Worm (Caenorhabditis elegans) whole organism, L4 larva: ENCODE data around the gene Y55F3AM.9.

Experiments used
- F37D6.2 ChIP-seq: sonication (generic microtip); optimal IDR thresholded peaks from 2 replicates; lab custom pipeline; 2016; ENCODE audit warnings: mild to moderate bottlenecking, missing genetic modification characterization, missing compliant biosample characterization
- F49E8.2 ChIP-seq: sonication (generic microtip); optimal IDR thresholded peaks from 2 replicates; lab custom pipeline; 2016; ENCODE audit warnings: missing compliant biosample characterization, mild to moderate bottlenecking, missing genetic modification characterization, borderline replicate concordance
- ama-1 ChIP-seq: fragments of 150-350 bp; optimal IDR thresholded peaks from 2 replicates; lab custom pipeline; 2014; ENCODE audit warnings: inconsistent platforms, mixed read lengths
- egl-27 ChIP-seq: sonication (generic microtip); optimal IDR thresholded peaks from 3 replicates; lab custom pipeline; 2017; ENCODE audit warnings: missing biosample characterization, missing genetic modification reagents, missing genetic modification characterization
- hlh-30 ChIP-seq: sonication (generic microtip); optimal IDR thresholded peaks from 2 replicates; lab custom pipeline; 2017; ENCODE audit warnings: antibody characterized with exemption, mild to moderate bottlenecking, missing genetic modification characterization, missing compliant biosample characterization; ENCODE audit not compliant: insufficient read depth
- lin-13 ChIP-seq: fragments of 150-350 bp; optimal IDR thresholded peaks from 2 replicates; lab custom pipeline; 2014; ENCODE audit warnings: missing biosample characterization, missing genetic modification reagents, missing genetic modification characterization
- mdl-1 ChIP-seq, 2 experiments: fragments of 150-350 bp in 1 of 2; sonication (generic microtip) in 1 of 2; optimal IDR thresholded peaks; 2 replicates each; lab custom pipeline; 2014 to 2017; ENCODE audit warnings: missing biosample characterization in 2 of 2, missing genetic modification characterization in 2 of 2
- nhr-102 ChIP-seq: sonication (generic microtip); optimal IDR thresholded peaks from 2 replicates; lab custom pipeline; 2016; ENCODE audit warnings: mild to moderate bottlenecking, missing genetic modification characterization, moderate library complexity, missing compliant biosample characterization
- nhr-11 ChIP-seq: fragments of 150-350 bp; optimal IDR thresholded peaks from 2 replicates; lab custom pipeline; 2014; ENCODE audit warnings: missing biosample characterization, missing genetic modification characterization
- nhr-42 ChIP-seq: fragments of 200-800 bp; sonication (Bioruptor generic); IDR thresholded peaks from 2 replicates; pipeline ENCODE4 v1.3.6; 2022; ENCODE audit warnings: missing genetic modification characterization, missing compliant biosample characterization
- zag-1 ChIP-seq: fragments of 150-350 bp; optimal IDR thresholded peaks from 2 replicates; lab custom pipeline; 2014; ENCODE audit warnings: missing biosample characterization, missing genetic modification characterization
- ztf-11 ChIP-seq: fragments of 150-350 bp; optimal IDR thresholded peaks from 2 replicates; lab custom pipeline; 2014; ENCODE audit warnings: missing biosample characterization, missing genetic modification characterization

DNA sequence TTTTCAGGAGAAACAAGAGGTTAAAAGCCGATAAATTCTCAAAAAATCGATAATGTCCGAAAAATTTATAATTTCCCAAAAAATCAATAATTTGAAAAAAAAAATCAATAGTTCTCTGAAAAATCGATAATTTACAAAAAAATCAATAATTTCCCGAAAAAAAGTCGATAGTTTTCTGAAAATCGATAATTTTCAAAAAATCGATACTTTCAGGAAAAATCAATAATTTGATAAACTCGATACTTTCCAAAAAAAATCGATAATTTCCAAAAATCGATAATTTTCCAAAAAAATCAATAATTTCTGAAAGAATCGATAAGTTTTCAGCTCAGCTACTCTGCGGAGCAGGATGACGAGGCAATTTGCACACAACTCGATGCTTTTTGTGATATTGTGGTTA, 9.9 kb downstream of the Y55F3AM.9 start:
- no peak for TF ChIP-seq lin-13 (GFP tag; lab: Kevin White, UChicago)
- no peak for TF ChIP-seq egl-27 (tag; lab: Kevin White, UChicago)
- TF ChIP-seq ztf-11 (tag; lab: Kevin White, UChicago): no peak
- no peak for TF ChIP-seq nhr-102 (tag; lab: Kevin White, UChicago)
- no peak for TF ChIP-seq F49E8.2 (tag; lab: Kevin White, UChicago)
- TF ChIP-seq ama-1 (lab: Kevin White, UChicago): no peak
- TF ChIP-seq F37D6.2: no peak
- TF ChIP-seq zag-1 (tag; lab: Kevin White, UChicago): no peak
- TF ChIP-seq mdl-1 (tag; optimal IDR thresholded peaks at IDR 0.05; lab: Kevin White, UChicago): no peak
- TF ChIP-seq nhr-42 (GFP tag; lab: Robert Waterston, UW): no peak
- no peak for TF ChIP-seq nhr-11
- TF ChIP-seq hlh-30 (tag; lab: Kevin White, UChicago): no peak
